Worm (Caenorhabditis elegans): ENCODE data around the gene bath-15.
A peak's percentile ranks its signal among the peaks of the same experiment; 100 is the strongest.

The bath-15 gene

ce11 chrIII:7792209-7792608 lies 16.4 kb upstream of the bath-15 start:
- TF ChIP-seq duxl-1 (tag; optimal IDR thresholded peaks at IDR 0.05; ENCODE audit: poor library complexity): peak; percentile 24
- no peak for TF ChIP-seq madf-9 (GFP tag; conservative IDR thresholded peaks at IDR 0.05)
- TF ChIP-seq lin-1 (GFP tag; IDR thresholded peaks at IDR 0.05): no peak
- no peak for TF ChIP-seq lin-15B (tag; optimal IDR thresholded peaks at IDR 0.05)
- no peak for TF ChIP-seq ces-1 (GFP tag; optimal IDR thresholded peaks at IDR 0.05)
- no peak for TF ChIP-seq nhr-111 (GFP tag; optimal IDR thresholded peaks at IDR 0.05)
- TF ChIP-seq attf-4 (tag; optimal IDR thresholded peaks at IDR 0.05): no peak
- TF ChIP-seq lin-38 (GFP tag; IDR thresholded peaks at IDR 0.05): no peak
- TF ChIP-seq nhr-11 (tag; optimal IDR thresholded peaks at IDR 0.05): no peak
- TF ChIP-seq ctbp-1 (GFP tag; IDR thresholded peaks at IDR 0.05): no peak
- TF ChIP-seq lsy-2 (tag; optimal IDR thresholded peaks at IDR 0.05): peak in 1 of 2 experiments; percentile 56
- TF ChIP-seq nhr-6 (tag; optimal IDR thresholded peaks at IDR 0.05): no peak
- no peak for TF ChIP-seq ceh-82 (tag; optimal IDR thresholded peaks at IDR 0.05)
- no peak for TF ChIP-seq hif-1 (tag; optimal IDR thresholded peaks at IDR 0.05)
- TF ChIP-seq ceh-62 (tag; optimal IDR thresholded peaks at IDR 0.05): no peak
- no peak for TF ChIP-seq egl-43 (GFP tag; IDR thresholded peaks at IDR 0.05)
- TF ChIP-seq tra-1 (GFP tag; IDR thresholded peaks at IDR 0.05): no peak

- TF ChIP-seq lsy-2 (tag; optimal IDR thresholded peaks at IDR 0.05): peak in 1 of 2 experiments; percentile 68
- peak; percentile 7 for TF ChIP-seq hlh-30 (tag; optimal IDR thresholded peaks at IDR 0.05; ENCODE audit: insufficient read depth)
- no peak for TF ChIP-seq T26A8.4 (GFP tag; IDR thresholded peaks at IDR 0.05)
- no peak for TF ChIP-seq ZK337.2 (GFP tag; IDR thresholded peaks at IDR 0.05)
- TF ChIP-seq unc-62 (GFP tag; optimal IDR thresholded peaks at IDR 0.05 in 1 of 2): peak in 1 of 2 experiments; percentile 75
- TF ChIP-seq unc-62 (tag; optimal IDR thresholded peaks at IDR 0.05): no peak
- TF ChIP-seq egl-43 (GFP tag; IDR thresholded peaks at IDR 0.05): no peak
- no peak for TF ChIP-seq tag-97 (GFP tag; IDR thresholded peaks at IDR 0.05)
- no peak for TF ChIP-seq nhr-10 (tag; optimal IDR thresholded peaks at IDR 0.05)
- TF ChIP-seq lim-7 (GFP tag; IDR thresholded peaks at IDR 0.05): no peak
- TF ChIP-seq arid-1 (GFP tag; conservative IDR thresholded peaks at IDR 0.05): no peak
- no peak for TF ChIP-seq dmd-9 (GFP tag; IDR thresholded peaks at IDR 0.05)
- TF ChIP-seq nhr-41 (GFP tag; IDR thresholded peaks at IDR 0.05): no peak
- TF ChIP-seq ztf-11 (tag; optimal IDR thresholded peaks at IDR 0.05): no peak
- TF ChIP-seq zip-11 (GFP tag; IDR thresholded peaks at IDR 0.05): no peak
- no peak for TF ChIP-seq ztf-7 (tag; optimal IDR thresholded peaks at IDR 0.05)
- no peak for TF ChIP-seq egl-27 (tag; optimal IDR thresholded peaks at IDR 0.05)
- TF ChIP-seq nhr-77 (tag; optimal IDR thresholded peaks at IDR 0.05): no peak
- no peak for TF ChIP-seq nhr-48 (tag; optimal IDR thresholded peaks at IDR 0.05)
- no peak for TF ChIP-seq hlh-11 (tag; optimal IDR thresholded peaks at IDR 0.05)
- no peak for TF ChIP-seq R02D3.7 (tag; optimal IDR thresholded peaks at IDR 0.05)
- TF ChIP-seq lin-1 (GFP tag; IDR thresholded peaks at IDR 0.05): no peak
- TF ChIP-seq rbr-2 (tag; optimal IDR thresholded peaks at IDR 0.05): no peak
- TF ChIP-seq unc-130 (GFP tag; optimal IDR thresholded peaks at IDR 0.05): no peak
Measured at ce11 chrIII:7790522-7790921, 14.7 kb upstream of the bath-15 start.

- TF ChIP-seq dpl-1 (GFP tag; optimal IDR thresholded peaks at IDR 0.05) (no peak), nhr-77 (tag; optimal IDR thresholded peaks at IDR 0.05) (no peak), ztf-11 (tag; optimal IDR thresholded peaks at IDR 0.05) (no peak), hif-1 (tag; optimal IDR thresholded peaks at IDR 0.05) (no peak), ztf-7 (tag; optimal IDR thresholded peaks at IDR 0.05) (no peak), ctbp-1 (GFP tag; IDR thresholded peaks at IDR 0.05) (no peak), mxl-3 (GFP tag; optimal IDR thresholded peaks at IDR 0.05) (no peak)
Measured at ce11 chrIII:7788410-7788809, 12.6 kb upstream of the bath-15 start.
